Worm (Caenorhabditis elegans) whole organism, late embryonic: ENCODE results near the gene lron-13.

Experiments used
- C08G9.2 ChIP-seq: sonication (generic microtip); optimal IDR thresholded peaks from 2 replicates; lab custom pipeline; 2016; ENCODE audit warnings: mild to moderate bottlenecking, missing genetic modification characterization, moderate library complexity, missing compliant biosample characterization
- C38D4.7 ChIP-seq: fragments of 200-800 bp; sonication (Bioruptor generic); optimal IDR thresholded peaks from 2 replicates; lab custom pipeline; 2018; ENCODE audit warnings: mild to moderate bottlenecking, missing genetic modification characterization, moderate library complexity, missing compliant biosample characterization
- K09A11.1 ChIP-seq: sonication (generic microtip); optimal IDR thresholded peaks from 2 replicates; lab custom pipeline; 2017; ENCODE audit warnings: antibody characterized with exemption, mild to moderate bottlenecking, missing genetic modification characterization, missing compliant biosample characterization; ENCODE audit not compliant: insufficient read depth
- T23F11.4 ChIP-seq: fragments of 200-800 bp; sonication (Bioruptor generic); optimal IDR thresholded peaks from 2 replicates; lab custom pipeline; 2018; ENCODE audit warnings: mild to moderate bottlenecking, missing genetic modification characterization, missing compliant biosample characterization
- Y22D7AL.16 ChIP-seq: sonication (generic microtip); optimal IDR thresholded peaks from 2 replicates; lab custom pipeline; 2016; ENCODE audit warnings: missing genetic modification characterization, missing compliant biosample characterization
- ahr-1 ChIP-seq: sonication (generic microtip); optimal IDR thresholded peaks from 2 replicates; lab custom pipeline; 2016; ENCODE audit warnings: missing genetic modification characterization, missing compliant biosample characterization
- ama-1 ChIP-seq: fragments of 150-350 bp; optimal IDR thresholded peaks from 2 replicates; lab custom pipeline; 2014
- ceh-18 ChIP-seq: sonication (generic microtip); optimal IDR thresholded peaks from 2 replicates; lab custom pipeline; 2016; ENCODE audit warnings: missing genetic modification characterization, missing compliant biosample characterization
- ceh-19 ChIP-seq: fragments of 200-800 bp; sonication (Bioruptor generic); optimal IDR thresholded peaks from 2 replicates; lab custom pipeline; 2018; ENCODE audit warnings: mild to moderate bottlenecking, missing genetic modification characterization, missing compliant biosample characterization
- ceh-2 ChIP-seq: sonication (generic microtip); optimal IDR thresholded peaks from 2 replicates; lab custom pipeline; 2016; ENCODE audit warnings: missing genotype, missing genetic modification characterization, missing compliant biosample characterization
- ceh-24 ChIP-seq: sonication (generic microtip); optimal IDR thresholded peaks from 2 replicates; lab custom pipeline; 2016; ENCODE audit warnings: mild to moderate bottlenecking, missing genetic modification characterization, missing compliant biosample characterization
- ceh-30 ChIP-seq: fragments of 150-350 bp; optimal IDR thresholded peaks from 2 replicates; lab custom pipeline; 2014; ENCODE audit warnings: missing biosample characterization, missing genetic modification characterization
- ceh-45 ChIP-seq: fragments of 200-800 bp; sonication (Bioruptor generic); IDR thresholded peaks from 2 replicates; pipeline ENCODE4 v1.3.6; 2022; ENCODE audit warnings: missing genetic modification reagents, missing genetic modification characterization, missing compliant biosample characterization
- ceh-48 ChIP-seq: sonication (generic microtip); optimal IDR thresholded peaks from 2 replicates; lab custom pipeline; 2016; ENCODE audit warnings: missing genetic modification characterization, inconsistent platforms, missing compliant biosample characterization
- ceh-9 ChIP-seq: sonication (generic microtip); optimal IDR thresholded peaks from 2 replicates; lab custom pipeline; 2016; ENCODE audit warnings: mild to moderate bottlenecking, missing genetic modification characterization, inconsistent platforms, missing compliant biosample characterization
- che-1 ChIP-seq: sonication (generic microtip); optimal IDR thresholded peaks from 2 replicates; lab custom pipeline; 2016; ENCODE audit warnings: mild to moderate bottlenecking, missing genetic modification characterization, missing compliant biosample characterization
- elt-2 ChIP-seq: sonication (generic microtip); optimal IDR thresholded peaks from 2 replicates; lab custom pipeline; 2016; ENCODE audit warnings: missing genetic modification reagents, missing genetic modification characterization, missing compliant biosample characterization
- elt-4 ChIP-seq: sonication (generic microtip); optimal IDR thresholded peaks from 2 replicates; lab custom pipeline; 2016; ENCODE audit warnings: missing genetic modification characterization, missing compliant biosample characterization
- fax-1 ChIP-seq: sonication (generic microtip); optimal IDR thresholded peaks from 2 replicates; lab custom pipeline; 2016; ENCODE audit warnings: missing genotype, missing genetic modification characterization, missing compliant biosample characterization
- fkh-6 ChIP-seq: sonication (generic microtip); optimal IDR thresholded peaks from 2 replicates; lab custom pipeline; 2016; ENCODE audit warnings: missing genetic modification characterization, missing compliant biosample characterization
- hlh-15 ChIP-seq: sonication (generic microtip); optimal IDR thresholded peaks from 2 replicates; lab custom pipeline; 2016; ENCODE audit warnings: missing genetic modification characterization, missing compliant biosample characterization
- hlh-30 ChIP-seq: sonication (generic microtip); optimal IDR thresholded peaks from 2 replicates; lab custom pipeline; 2017; ENCODE audit warnings: antibody characterized with exemption, missing genetic modification characterization, missing compliant biosample characterization; ENCODE audit not compliant: insufficient read depth
- lin-11 ChIP-seq: fragments of 200-800 bp; sonication (Bioruptor generic); optimal IDR thresholded peaks from 2 replicates; lab custom pipeline; 2018; ENCODE audit warnings: mild to moderate bottlenecking, missing genetic modification characterization, missing compliant biosample characterization
- madf-2 ChIP-seq: sonication (generic microtip); optimal IDR thresholded peaks from 2 replicates; lab custom pipeline; 2017; ENCODE audit warnings: missing genetic modification characterization, missing compliant biosample characterization
- mec-3 ChIP-seq: sonication (generic microtip); optimal IDR thresholded peaks from 2 replicates; lab custom pipeline; 2016; ENCODE audit warnings: borderline replicate concordance, missing genetic modification characterization, missing compliant biosample characterization
- nhr-11 ChIP-seq: fragments of 150-350 bp; optimal IDR thresholded peaks from 2 replicates; lab custom pipeline; 2014; ENCODE audit warnings: missing biosample characterization, missing genetic modification characterization
- nhr-232 ChIP-seq: sonication (generic microtip); optimal IDR thresholded peaks from 2 replicates; lab custom pipeline; 2016; ENCODE audit warnings: missing genetic modification characterization, missing compliant biosample characterization
- pag-3 ChIP-seq: sonication (generic microtip); optimal IDR thresholded peaks from 2 replicates; lab custom pipeline; 2016; ENCODE audit warnings: missing compliant biosample characterization, missing genetic modification characterization, borderline replicate concordance
- pat-9 ChIP-seq: fragments of 200-800 bp; sonication (Bioruptor generic); optimal IDR thresholded peaks from 2 replicates; lab custom pipeline; 2018; ENCODE audit warnings: mild to moderate bottlenecking, missing genetic modification characterization, moderate library complexity, missing compliant biosample characterization
- pqm-1 ChIP-seq: sonication (generic microtip); optimal IDR thresholded peaks from 2 replicates; lab custom pipeline; 2016; ENCODE audit warnings: missing genetic modification characterization, missing compliant biosample characterization
- sdc-2 ChIP-seq: sonication (generic microtip); optimal IDR thresholded peaks from 2 replicates; lab custom pipeline; 2016; ENCODE audit warnings: missing genotype, missing genetic modification characterization, missing compliant biosample characterization
- tbx-2 ChIP-seq: sonication (generic microtip); optimal IDR thresholded peaks from 2 replicates; lab custom pipeline; 2016; ENCODE audit warnings: missing genetic modification characterization, missing compliant biosample characterization
- unc-3 ChIP-seq, 2 experiments: fragments of 200-800 bp in 1 of 2; sonication (Bioruptor generic) in 1 of 2; sonication (generic microtip) in 1 of 2; conservative IDR thresholded peaks in 1 of 2; optimal IDR thresholded peaks in 1 of 2; 2 replicates each; pipeline versions ENCODE4 v1.3.6 to Lab custom; 2016 to 2022; ENCODE audit warnings: missing compliant biosample characterization in 2 of 2, missing genetic modification characterization in 2 of 2, missing genetic modification reagents in 1 of 2
- unc-86 ChIP-seq: sonication (generic microtip); optimal IDR thresholded peaks from 2 replicates; lab custom pipeline; 2016; ENCODE audit warnings: missing genetic modification characterization, missing compliant biosample characterization
- zip-5 ChIP-seq: sonication (generic microtip); optimal IDR thresholded peaks from 2 replicates; lab custom pipeline; 2016; ENCODE audit warnings: missing genetic modification characterization, missing compliant biosample characterization
- ztf-16 ChIP-seq: sonication (generic microtip); optimal IDR thresholded peaks from 2 replicates; lab custom pipeline; 2017; ENCODE audit warnings: missing genetic modification characterization, missing compliant biosample characterization

The lron-13 gene

ce11 chrIII:13534704-13535103 is 7.5 kb downstream of the lron-13 start:
- no peak for TF ChIP-seq pqm-1 (tag; lab: Kevin White, UChicago)
- TF ChIP-seq C08G9.2 (tag; lab: Kevin White, UChicago) = no peak
- no peak for TF ChIP-seq ceh-18 (tag; lab: Kevin White, UChicago)
- TF ChIP-seq che-1 (tag; lab: Kevin White, UChicago) = no peak
- TF ChIP-seq ceh-2 = no peak
- no peak for TF ChIP-seq ceh-48 (tag; lab: Kevin White, UChicago)
- no peak for TF ChIP-seq madf-2 (tag; lab: Kevin White, UChicago)
- no peak for TF ChIP-seq ztf-16 (tag; lab: Kevin White, UChicago)
- no peak for TF ChIP-seq ceh-9 (tag; lab: Kevin White, UChicago)
- TF ChIP-seq, all 69 proteins: peak for 0

- TF ChIP-seq unc-86 (tag; lab: Kevin White, UChicago) (no peak), ama-1 (lab: Kevin White, UChicago) (no peak), zip-5 (tag; lab: Kevin White, UChicago) (no peak), T23F11.4 (GFP tag; lab: Kevin White, UChicago) (no peak), hlh-30 (tag; lab: Kevin White, UChicago) (no peak), K09A11.1 (tag; lab: Kevin White, UChicago) (no peak)
Observed at ce11 chrIII:13535735-13536390, 8.6 kb downstream of the lron-13 start.

DNA sequence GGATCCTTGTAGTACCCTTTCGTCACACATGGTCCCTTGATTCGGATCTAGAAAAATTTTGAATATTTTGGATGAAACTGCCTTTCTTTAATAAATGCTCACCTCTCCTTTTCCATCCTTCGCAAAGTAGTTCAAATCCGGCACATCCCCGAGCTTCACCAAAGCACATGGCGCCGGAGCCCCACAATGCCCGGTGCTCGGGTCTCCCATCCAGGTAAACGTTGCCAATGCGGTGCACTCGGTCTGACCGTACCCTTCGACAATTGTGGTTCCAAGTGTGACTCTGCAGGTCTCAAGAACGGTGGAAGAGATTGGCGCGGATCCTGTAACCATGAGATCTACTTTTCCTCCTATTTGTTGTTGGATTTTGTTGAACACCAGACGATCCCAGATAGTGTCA is 13.6 kb downstream of the lron-13 start:
- TF ChIP-seq C08G9.2 (tag; lab: Kevin White, UChicago) = no peak
- TF ChIP-seq lin-11 = no peak
- TF ChIP-seq tbx-2 (tag; lab: Kevin White, UChicago) = no peak
- no peak for TF ChIP-seq madf-2 (tag; lab: Kevin White, UChicago)
- TF ChIP-seq ceh-19 (GFP tag; lab: Kevin White, UChicago) = no peak
- no peak for TF ChIP-seq pat-9 (tag; lab: Kevin White, UChicago)
- TF ChIP-seq nhr-232 (tag; lab: Kevin White, UChicago) = no peak
- no peak for TF ChIP-seq ceh-24 (tag; lab: Kevin White, UChicago)

ce11 chrIII:13542458-13542857 is 15.2 kb downstream of the lron-13 start:
- peak; percentile 46 for TF ChIP-seq elt-2 (tag; lab: Kevin White, UChicago)
- TF ChIP-seq C38D4.7 (GFP tag; lab: Kevin White, UChicago) = no peak
- TF ChIP-seq elt-4 (tag; lab: Kevin White, UChicago) = no peak
- TF ChIP-seq hlh-30 (tag; lab: Kevin White, UChicago) = peak; percentile 32

DNA sequence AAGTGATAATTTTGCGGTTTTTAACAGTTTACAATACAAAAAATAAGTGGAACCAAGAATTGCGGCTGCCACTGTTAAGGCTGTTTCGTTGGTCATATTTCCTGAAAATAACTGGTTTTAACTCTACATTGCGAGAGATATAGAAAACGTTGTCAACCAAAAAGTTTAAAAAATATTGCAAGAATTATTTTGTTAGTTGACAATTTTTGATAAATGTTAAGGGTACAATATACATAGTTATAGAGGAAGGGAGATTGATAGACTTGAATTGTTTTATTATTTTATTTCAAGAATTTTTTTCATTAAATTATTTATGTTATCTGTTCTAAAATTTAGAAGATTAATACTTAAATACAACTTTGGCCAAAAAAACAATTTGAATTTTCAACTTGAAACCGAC is 16.2 kb downstream of the lron-13 start, which contains the start of gene acs-5:
Gene acs-5, minus strand, starts transcription at position 101 of the 400 bp plus-strand sequence.
- TF ChIP-seq Y22D7AL.16 (tag; lab: Kevin White, UChicago) = no peak
- no peak for TF ChIP-seq unc-3 (GFP tag; conservative IDR thresholded peaks at IDR 0.05; lab: Robert Waterston, UW)
- TF ChIP-seq unc-3 (tag; optimal IDR thresholded peaks at IDR 0.05; lab: Kevin White, UChicago) = no peak
- TF ChIP-seq madf-2 (tag; lab: Kevin White, UChicago) = no peak
- TF ChIP-seq fax-1 (tag; lab: Kevin White, UChicago) = no peak
- TF ChIP-seq fkh-6 (tag; lab: Kevin White, UChicago) = no peak
- no peak for TF ChIP-seq nhr-11
- no peak for TF ChIP-seq mec-3 (tag; lab: Kevin White, UChicago)
- no peak for TF ChIP-seq pag-3 (tag; lab: Kevin White, UChicago)
- TF ChIP-seq ceh-18 (tag; lab: Kevin White, UChicago) = no peak
- no peak for TF ChIP-seq hlh-15 (tag; lab: Kevin White, UChicago)
- no peak for TF ChIP-seq ceh-48 (tag; lab: Kevin White, UChicago)
- TF ChIP-seq ceh-45 (GFP tag; lab: Robert Waterston, UW) = no peak
- TF ChIP-seq ceh-30 (tag; lab: Kevin White, UChicago) = no peak
- TF ChIP-seq lin-11 = no peak
- no peak for TF ChIP-seq sdc-2
- TF ChIP-seq ahr-1 (tag; lab: Kevin White, UChicago) = no peak
- TF ChIP-seq nhr-232 (tag; lab: Kevin White, UChicago) = no peak
